Fruit fly (Drosophila melanogaster) whole organism, pupa: ENCODE data around the gene Naxd.

Experiments used
- CG13204 ChIP-seq: fragments of 200-800 bp; sonication (Bioruptor generic); optimal IDR thresholded peaks from 2 replicates; lab custom pipeline; 2018; ENCODE audit warnings: missing biosample characterization, mild to moderate bottlenecking, missing genetic modification characterization, moderate library complexity
- CG14655 ChIP-seq: fragments of 200-800 bp; sonication (Bioruptor generic); optimal IDR thresholded peaks from 3 replicates; lab custom pipeline; 2017; ENCODE audit warnings: mild to moderate bottlenecking, missing biosample characterization, missing genetic modification reagents, missing genetic modification characterization
- CG17806 ChIP-seq: fragments of 200-800 bp; sonication (Bioruptor generic); optimal IDR thresholded peaks from 2 replicates; lab custom pipeline; 2018; ENCODE audit warnings: missing biosample characterization, mild to moderate bottlenecking, missing genetic modification characterization, moderate library complexity
- CG32121 ChIP-seq: fragments of 200-800 bp; sonication (Bioruptor generic); IDR thresholded peaks from 2 replicates; pipeline ENCODE4 v1.3.6; 2022; ENCODE audit warnings: missing biosample characterization, missing genetic modification characterization
- D1 ChIP-seq: fragments of 200-800 bp; sonication (Bioruptor generic); optimal IDR thresholded peaks from 2 replicates; lab custom pipeline; 2018; ENCODE audit warnings: missing biosample characterization, mild to moderate bottlenecking, missing genetic modification characterization, moderate library complexity
- EcR ChIP-seq: fragments of 200-800 bp; sonication (Bioruptor generic); optimal IDR thresholded peaks from 3 replicates; lab custom pipeline; 2019; ENCODE audit warnings: missing biosample characterization, missing genetic modification characterization, mild to moderate bottlenecking, moderate library complexity, missing genetic modification reagents
- Ets98B ChIP-seq: fragments of 200-800 bp; sonication (Bioruptor generic); IDR thresholded peaks from 2 replicates; pipeline ENCODE4 v1.3.6; 2022; ENCODE audit warnings: missing biosample characterization, missing genetic modification characterization
- Pif1A ChIP-seq: fragments of 200-800 bp; sonication (Bioruptor generic); optimal IDR thresholded peaks from 3 replicates; lab custom pipeline; 2016; ENCODE audit warnings: missing biosample characterization, missing genetic modification characterization
- Pif1B ChIP-seq: fragments of 200-800 bp; sonication (Bioruptor generic); optimal IDR thresholded peaks from 3 replicates; lab custom pipeline; 2016; ENCODE audit warnings: missing biosample characterization, missing genetic modification characterization
- Snoo ChIP-seq: fragments of 200-800 bp; sonication (Bioruptor generic); optimal IDR thresholded peaks from 3 replicates; lab custom pipeline; 2017; ENCODE audit warnings: missing biosample characterization, mild to moderate bottlenecking, missing genetic modification characterization, inconsistent platforms
- fd96Ca ChIP-seq: fragments of 200-800 bp; sonication (Bioruptor generic); IDR thresholded peaks from 3 replicates; pipeline ENCODE4 v1.3.6; 2022; ENCODE audit warnings: missing biosample characterization, missing genetic modification characterization
- gl ChIP-seq: fragments of 200-800 bp; sonication (Bioruptor generic); optimal IDR thresholded peaks from 2 replicates; lab custom pipeline; 2018; ENCODE audit warnings: missing biosample characterization, mild to moderate bottlenecking, missing genetic modification characterization

- TF ChIP-seq CG14655 (GFP tag; lab: Kevin White, UChicago) (no peak), Pif1B (no peak), CG32121 (GFP tag; lab: Robert Waterston, UW) (no peak), CG17806 (tag; lab: Kevin White, UChicago) (no peak), Pif1A (GFP tag; lab: Kevin White, UChicago) (no peak), gl (tag; lab: Kevin White, UChicago) (no peak), CG13204 (GFP tag; lab: Kevin White, UChicago) (no peak), fd96Ca (GFP tag; lab: Robert Waterston, UW) (no peak), Snoo (tag; lab: Kevin White, UChicago) (no peak), EcR (no peak), D1 (no peak), Ets98B (GFP tag; lab: Robert Waterston, UW) (no peak)
Measured at dm6 chr3L:19073909-19074239, 23.6 kb downstream of the Naxd start.
